Fruit fly (Drosophila melanogaster): ENCODE measurements around the gene Ssdp.

- TF ChIP-seq CG8478 (optimal IDR thresholded peaks at IDR 0.05) (no peak), Dll (optimal IDR thresholded peaks at IDR 0.05) (peak; percentile 96)
Measured at dm6 chr3R:18168398-18168797, 31.0 kb downstream of the Ssdp start.
